Worm (Caenorhabditis elegans) whole organism, young adult: ENCODE data around the gene srh-295.

Experiments used
- B0261.1 ChIP-seq: sonication (generic microtip); optimal IDR thresholded peaks from 2 replicates; lab custom pipeline; 2016; ENCODE audit warnings: mild to moderate bottlenecking, missing genetic modification characterization, moderate library complexity, missing compliant biosample characterization
- F10E7.11 ChIP-seq: sonication (generic microtip); optimal IDR thresholded peaks from 2 replicates; lab custom pipeline; 2017; ENCODE audit warnings: mild to moderate bottlenecking, missing genetic modification characterization, moderate library complexity, missing compliant biosample characterization
- F52B5.7 ChIP-seq: sonication (generic microtip); optimal IDR thresholded peaks from 2 replicates; lab custom pipeline; 2016; ENCODE audit warnings: mild to moderate bottlenecking, missing genetic modification characterization, missing compliant biosample characterization
- T26A5.8 ChIP-seq: sonication (generic microtip); optimal IDR thresholded peaks from 2 replicates; lab custom pipeline; 2016; ENCODE audit warnings: missing genetic modification characterization, missing compliant biosample characterization
- Y53G8AR.9 ChIP-seq: fragments of 200-800 bp; sonication (Bioruptor generic); conservative IDR thresholded peaks from 2 replicates; pipeline ENCODE4 v1.3.6; 2022; ENCODE audit warnings: missing genetic modification reagents, missing genetic modification characterization, missing compliant biosample characterization
- Y79H2A.3 ChIP-seq: fragments of 200-800 bp; sonication (Bioruptor generic); conservative IDR thresholded peaks from 2 replicates; pipeline ENCODE4 v1.3.6; 2022; ENCODE audit warnings: missing genetic modification reagents, missing genetic modification characterization, missing compliant biosample characterization
- akir-1 ChIP-seq: fragments of 200-800 bp; sonication (Bioruptor generic); optimal IDR thresholded peaks from 2 replicates; lab custom pipeline; 2018; ENCODE audit warnings: mild to moderate bottlenecking, missing genetic modification characterization, moderate library complexity, missing compliant biosample characterization
- atf-7 ChIP-seq: sonication (generic microtip); optimal IDR thresholded peaks from 2 replicates; lab custom pipeline; 2017; ENCODE audit warnings: mild to moderate bottlenecking, missing genetic modification characterization, missing compliant biosample characterization
- attf-5 ChIP-seq: fragments of 200-800 bp; sonication (Bioruptor generic); optimal IDR thresholded peaks from 2 replicates; lab custom pipeline; 2018; ENCODE audit warnings: mild to moderate bottlenecking, missing genetic modification characterization, missing compliant biosample characterization
- bed-2 ChIP-seq: fragments of 200-800 bp; sonication (Bioruptor generic); IDR thresholded peaks from 2 replicates; pipeline ENCODE4 v1.3.6; 2022; ENCODE audit warnings: missing genetic modification reagents, missing genetic modification characterization, missing compliant biosample characterization
- cebp-2 ChIP-seq: fragments of 200-800 bp; sonication (Bioruptor generic); IDR thresholded peaks from 2 replicates; pipeline ENCODE4 v1.3.6; 2022; ENCODE audit warnings: missing genetic modification characterization, missing compliant biosample characterization
- ceh-91 ChIP-seq: fragments of 200-800 bp; sonication (Bioruptor generic); IDR thresholded peaks from 2 replicates; pipeline ENCODE4 v1.3.6; 2022; ENCODE audit warnings: missing genetic modification reagents, missing genetic modification characterization, missing compliant biosample characterization
- dpl-1 ChIP-seq: fragments of 150-350 bp; optimal IDR thresholded peaks from 2 replicates; lab custom pipeline; 2014; ENCODE audit warnings: missing biosample characterization, missing genetic modification reagents, missing genetic modification characterization
- ets-4 ChIP-seq: fragments of 200-800 bp; sonication (Bioruptor generic); optimal IDR thresholded peaks from 2 replicates; lab custom pipeline; 2018; ENCODE audit warnings: mild to moderate bottlenecking, missing genetic modification characterization, missing compliant biosample characterization
- him-1 ChIP-seq: sonication (generic microtip); optimal IDR thresholded peaks from 2 replicates; lab custom pipeline; 2016; ENCODE audit warnings: missing genotype, missing genetic modification reagents, missing genetic modification characterization, missing compliant biosample characterization
- hlh-12 ChIP-seq: sonication (generic microtip); optimal IDR thresholded peaks from 2 replicates; lab custom pipeline; 2016; ENCODE audit warnings: missing genetic modification characterization, missing compliant biosample characterization
- hlh-26 ChIP-seq: fragments of 200-800 bp; sonication (Bioruptor generic); conservative IDR thresholded peaks from 2 replicates; pipeline ENCODE4 v1.3.6; 2022; ENCODE audit warnings: missing genetic modification reagents, missing genetic modification characterization, missing compliant biosample characterization
- hmg-1.2 ChIP-seq: fragments of 200-800 bp; sonication (Bioruptor generic); IDR thresholded peaks from 2 replicates; pipeline ENCODE4 v1.3.6; 2022; ENCODE audit warnings: missing genetic modification reagents, missing genetic modification characterization, missing compliant biosample characterization
- hmg-20 ChIP-seq: fragments of 200-800 bp; sonication (Bioruptor generic); IDR thresholded peaks from 2 replicates; pipeline ENCODE4 v1.3.6; 2022; ENCODE audit warnings: missing genetic modification reagents, missing genetic modification characterization, missing compliant biosample characterization
- hsf-1 ChIP-seq: fragments of 200-800 bp; sonication (Bioruptor generic); IDR thresholded peaks from 2 replicates; pipeline ENCODE4 v1.3.6; 2022; ENCODE audit warnings: missing genetic modification reagents, missing genetic modification characterization, missing compliant biosample characterization
- lag-1 ChIP-seq: fragments of 200-800 bp; sonication (Bioruptor generic); IDR thresholded peaks from 2 replicates; pipeline ENCODE4 v1.3.6; 2022; ENCODE audit warnings: missing genetic modification reagents, missing genetic modification characterization, missing compliant biosample characterization
- lin-54 ChIP-seq: fragments of 200-800 bp; sonication (Bioruptor generic); optimal IDR thresholded peaks from 2 replicates; lab custom pipeline; 2018; ENCODE audit warnings: mild to moderate bottlenecking, missing genetic modification characterization, missing compliant biosample characterization
- lsl-1 ChIP-seq: fragments of 200-800 bp; sonication (Bioruptor generic); optimal IDR thresholded peaks from 2 replicates; lab custom pipeline; 2018; ENCODE audit warnings: mild to moderate bottlenecking, missing genetic modification characterization, moderate library complexity, missing compliant biosample characterization
- lsy-27 ChIP-seq: sonication (generic microtip); optimal IDR thresholded peaks from 2 replicates; lab custom pipeline; 2017; ENCODE audit warnings: missing genetic modification characterization, mild to moderate bottlenecking, missing compliant biosample characterization, antibody characterized with exemption, missing genotype, borderline replicate concordance; ENCODE audit not compliant: insufficient read depth
- madf-3 ChIP-seq: fragments of 200-800 bp; sonication (Bioruptor generic); IDR thresholded peaks from 2 replicates; pipeline ENCODE4 v1.3.6; 2022; ENCODE audit warnings: missing genetic modification reagents, missing genetic modification characterization, missing compliant biosample characterization
- madf-8 ChIP-seq: fragments of 200-800 bp; sonication (Bioruptor generic); conservative IDR thresholded peaks from 2 replicates; pipeline ENCODE4 v1.3.6; 2022; ENCODE audit warnings: missing genetic modification reagents, missing genetic modification characterization, missing compliant biosample characterization
- mxl-1 ChIP-seq: sonication (generic microtip); optimal IDR thresholded peaks from 2 replicates; lab custom pipeline; 2016; ENCODE audit warnings: missing genetic modification characterization, missing compliant biosample characterization
- nhr-80 ChIP-seq: sonication (generic microtip); optimal IDR thresholded peaks from 2 replicates; lab custom pipeline; 2016; ENCODE audit warnings: missing genetic modification characterization, missing compliant biosample characterization
- snpc-1.1 ChIP-seq: sonication (generic microtip); optimal IDR thresholded peaks from 2 replicates; lab custom pipeline; 2017; ENCODE audit warnings: missing genetic modification characterization, mild to moderate bottlenecking, missing compliant biosample characterization, antibody characterized with exemption, moderate library complexity, missing genotype, missing genetic modification reagents; ENCODE audit not compliant: insufficient read depth
- snpc-3.4 ChIP-seq: sonication (generic microtip); optimal IDR thresholded peaks from 2 replicates; lab custom pipeline; 2017; ENCODE audit warnings: missing genetic modification characterization, mild to moderate bottlenecking, missing compliant biosample characterization, antibody characterized with exemption, moderate library complexity, missing genotype, missing genetic modification reagents
- snpc-4 ChIP-seq, 5 experiments: fragments of 150-350 bp in 1 of 5; sonication (generic microtip) in 4 of 5; optimal IDR thresholded peaks; 2 replicates each; lab custom pipeline; 2014 to 2018; ENCODE audit warnings: missing genetic modification characterization in 5 of 5, missing biosample characterization in 3 of 5, antibody characterized with exemption in 2 of 5, mild to moderate bottlenecking in 2 of 5, missing compliant biosample characterization in 2 of 5, missing genotype in 2 of 5, moderate library complexity in 2 of 5, missing genetic modification reagents in 1 of 5
- sptf-2 ChIP-seq: fragments of 200-800 bp; sonication (Bioruptor generic); optimal IDR thresholded peaks from 2 replicates; lab custom pipeline; 2018; ENCODE audit warnings: mild to moderate bottlenecking, missing genetic modification characterization, missing compliant biosample characterization
- tlf-1 ChIP-seq: fragments of 200-800 bp; sonication (Bioruptor generic); optimal IDR thresholded peaks from 2 replicates; lab custom pipeline; 2018; ENCODE audit warnings: mild to moderate bottlenecking, missing genetic modification characterization, missing compliant biosample characterization
- unc-62 ChIP-seq: fragments of 150-350 bp; optimal IDR thresholded peaks from 2 replicates; lab custom pipeline; 2014; ENCODE audit warnings: missing biosample characterization, missing genetic modification reagents, missing genetic modification characterization
- xnd-1 ChIP-seq: sonication (generic microtip); optimal IDR thresholded peaks from 2 replicates; lab custom pipeline; 2016; ENCODE audit warnings: missing genotype, missing genetic modification reagents, missing genetic modification characterization, missing compliant biosample characterization
- zim-3 ChIP-seq: sonication (generic microtip); optimal IDR thresholded peaks from 2 replicates; lab custom pipeline; 2017; ENCODE audit warnings: mild to moderate bottlenecking, missing genetic modification characterization, moderate library complexity, missing compliant biosample characterization
- ztf-25 ChIP-seq: fragments of 200-800 bp; sonication (Bioruptor generic); IDR thresholded peaks from 2 replicates; pipeline ENCODE4 v1.3.6; 2022; ENCODE audit warnings: missing genetic modification reagents, missing genetic modification characterization, missing compliant biosample characterization

srh-295 gene

ce11 chrV:15330314-15330713, at the start of gene srh-295:
srh-295 (plus strand) TSS chrV:15330614.
- TF ChIP-seq lag-1, result no peak
- TF ChIP-seq lsl-1 (GFP tag; lab: Kevin White, UChicago), result no peak
- no peak for TF ChIP-seq ets-4
- no peak for TF ChIP-seq xnd-1
- no peak for TF ChIP-seq ztf-25 (GFP tag; lab: Robert Waterston, UW)
- TF ChIP-seq, all 124 proteins: peak for 0

ce11 chrV:15281279-15281949, 49.0 kb upstream of the srh-295 start, which contains the start of the genes srw-19 and srx-51:
srw-19 (minus strand) TSS chrV:15281379.
srx-51 (plus strand) TSS chrV:15281899.
- TF ChIP-seq unc-62 (GFP tag; lab: Kevin White, UChicago) (no peak), B0261.1 (tag; lab: Kevin White, UChicago) (no peak)

- TF ChIP-seq atf-7 (tag; lab: Kevin White, UChicago) (peak; percentile 89), madf-3 (GFP tag; lab: Robert Waterston, UW) (0 out of 2 replicates have a peak, but pooled peaks have one; percentile 7), nhr-80 (tag; lab: Kevin White, UChicago) (peak; percentile 59), T26A5.8 (tag; lab: Kevin White, UChicago) (no peak)
Observed at ce11 chrV:15285984-15286383, 44.4 kb upstream of the srh-295 start.

ce11 chrV:15287856-15288255, 42.6 kb upstream of the srh-295 start, which contains the start of gene cyp-34A1:
cyp-34A1 (minus strand) TSS chrV:15287956.
- no peak for TF ChIP-seq zim-3 (tag; lab: Kevin White, UChicago)
- no peak for TF ChIP-seq lsl-1 (GFP tag; lab: Kevin White, UChicago)
- no peak for TF ChIP-seq Y79H2A.3 (GFP tag; lab: Robert Waterston, UW)
- no peak for TF ChIP-seq hlh-26 (GFP tag; lab: Robert Waterston, UW)
- no peak for TF ChIP-seq hmg-1.2 (GFP tag; lab: Robert Waterston, UW)
- TF ChIP-seq bed-2 (GFP tag; lab: Robert Waterston, UW), result no peak
- TF ChIP-seq F52B5.7 (tag; lab: Kevin White, UChicago), result no peak
- no peak for TF ChIP-seq Y53G8AR.9 (GFP tag; lab: Robert Waterston, UW)
- TF ChIP-seq F10E7.11 (tag; lab: Kevin White, UChicago), result no peak
- no peak for TF ChIP-seq dpl-1 (GFP tag; lab: Kevin White, UChicago)
- no peak for TF ChIP-seq him-1
- no peak for TF ChIP-seq mxl-1 (tag; lab: Kevin White, UChicago)

- TF ChIP-seq madf-8 (GFP tag; lab: Robert Waterston, UW) (no peak), lsy-27 (tag; lab: Kevin White, UChicago) (no peak), hsf-1 (no peak), xnd-1 (no peak), attf-5 (GFP tag; lab: Kevin White, UChicago) (no peak), him-1 (no peak), tlf-1 (GFP tag; lab: Kevin White, UChicago) (no peak), akir-1 (no peak), snpc-3.4 (tag; lab: Kevin White, UChicago) (no peak), cebp-2 (GFP tag; lab: Robert Waterston, UW) (no peak), ceh-91 (GFP tag; lab: Robert Waterston, UW) (no peak), snpc-1.1 (tag; lab: Kevin White, UChicago) (no peak), lin-54 (GFP tag; lab: Kevin White, UChicago) (no peak), sptf-2 (GFP tag; lab: Kevin White, UChicago) (no peak), hmg-20 (GFP tag; lab: Robert Waterston, UW) (no peak), snpc-4 (GFP tag; optimal IDR thresholded peaks at IDR 0.05; lab: Kevin White, UChicago) (no peak), snpc-4 (tag; optimal IDR thresholded peaks at IDR 0.05; lab: Kevin White, UChicago) (no peak), hlh-12 (tag; lab: Kevin White, UChicago) (no peak)
Observed at ce11 chrV:15290995-15291394, 39.4 kb upstream of the srh-295 start, which contains the start of gene cyp-34A2. cyp-34A2 (minus strand) TSS chrV:15291095.
